Worm (Caenorhabditis elegans) whole organism, L4 larva: ENCODE data around the gene nhr-154.

Experiments used
- D1046.2 ChIP-seq: fragments of 200-800 bp; sonication (Bioruptor generic); IDR thresholded peaks from 2 replicates; pipeline ENCODE4 v1.3.6; 2022; ENCODE audit warnings: missing genetic modification characterization, missing compliant biosample characterization
- F37D6.2 ChIP-seq: sonication (generic microtip); optimal IDR thresholded peaks from 2 replicates; lab custom pipeline; 2016; ENCODE audit warnings: mild to moderate bottlenecking, missing genetic modification characterization, missing compliant biosample characterization
- F44E2.7 ChIP-seq: fragments of 200-800 bp; sonication (Bioruptor generic); IDR thresholded peaks from 2 replicates; pipeline ENCODE4 v2.1.2; 2022; ENCODE audit warnings: missing genetic modification characterization, missing compliant biosample characterization
- Y5F2A.4 ChIP-seq: fragments of 200-800 bp; sonication (Bioruptor generic); optimal IDR thresholded peaks from 2 replicates; lab custom pipeline; 2018; ENCODE audit warnings: mild to moderate bottlenecking, missing genetic modification characterization, missing compliant biosample characterization
- Y75B8A.6 ChIP-seq: fragments of 200-800 bp; sonication (Bioruptor generic); IDR thresholded peaks from 2 replicates; pipeline ENCODE4 v1.3.6; 2022; ENCODE audit warnings: missing genetic modification reagents, missing genetic modification characterization, missing compliant biosample characterization
- ceh-28 ChIP-seq: fragments of 150-350 bp; optimal IDR thresholded peaks from 2 replicates; lab custom pipeline; 2014; ENCODE audit warnings: missing biosample characterization, missing genetic modification reagents, missing genetic modification characterization
- ceh-62 ChIP-seq: sonication (generic microtip); optimal IDR thresholded peaks from 2 replicates; lab custom pipeline; 2017; ENCODE audit warnings: missing biosample characterization, missing genetic modification characterization
- ceh-82 ChIP-seq: sonication (generic microtip); optimal IDR thresholded peaks from 2 replicates; lab custom pipeline; 2017; ENCODE audit warnings: missing biosample characterization, missing genetic modification characterization
- ces-1 ChIP-seq: fragments of 150-350 bp; sonication (generic microtip); optimal IDR thresholded peaks from 4 replicates; lab custom pipeline; 2014; ENCODE audit warnings: missing biosample characterization, missing genetic modification reagents, missing genetic modification characterization
- cey-2 ChIP-seq: sonication (generic microtip); optimal IDR thresholded peaks from 3 replicates; lab custom pipeline; 2017; ENCODE audit warnings: missing genetic modification characterization, mild to moderate bottlenecking, missing compliant biosample characterization, antibody characterized with exemption, borderline replicate concordance; ENCODE audit not compliant: insufficient read depth
- ctbp-1 ChIP-seq: fragments of 200-800 bp; sonication (Bioruptor generic); IDR thresholded peaks from 2 replicates; pipeline ENCODE4 v1.3.6; 2022; ENCODE audit warnings: missing genetic modification reagents, missing genetic modification characterization, missing compliant biosample characterization
- daf-16 ChIP-seq, 3 experiments: sonication (generic microtip); optimal IDR thresholded peaks; 2 replicates each; lab custom pipeline; 2016 to 2017; ENCODE audit warnings: missing genetic modification characterization in 3 of 3, missing genetic modification reagents in 3 of 3, mild to moderate bottlenecking in 2 of 3, missing compliant biosample characterization in 2 of 3, missing biosample characterization in 1 of 3, moderate library complexity in 1 of 3
- daf-19 ChIP-seq: fragments of 200-800 bp; sonication (Bioruptor generic); conservative IDR thresholded peaks from 2 replicates; pipeline ENCODE4 v1.3.6; 2022; ENCODE audit warnings: missing genetic modification characterization, missing compliant biosample characterization
- daf-8 ChIP-seq: fragments of 200-800 bp; sonication (Bioruptor generic); IDR thresholded peaks from 2 replicates; pipeline ENCODE4 v1.3.6; 2022; ENCODE audit warnings: missing genetic modification characterization, missing compliant biosample characterization
- dmd-6 ChIP-seq: fragments of 200-800 bp; sonication (Bioruptor generic); IDR thresholded peaks from 2 replicates; pipeline ENCODE4 v1.3.6; 2022; ENCODE audit warnings: missing genetic modification reagents, missing genetic modification characterization, missing compliant biosample characterization
- dmd-8 ChIP-seq: fragments of 200-800 bp; sonication (Bioruptor generic); IDR thresholded peaks from 2 replicates; pipeline ENCODE4 v1.3.6; 2022; ENCODE audit warnings: missing genetic modification characterization, missing compliant biosample characterization
- dmd-9 ChIP-seq: fragments of 200-800 bp; sonication (Bioruptor generic); IDR thresholded peaks from 2 replicates; pipeline ENCODE4 v1.3.6; 2022; ENCODE audit warnings: missing genetic modification reagents, missing genetic modification characterization, missing compliant biosample characterization
- duxl-1 ChIP-seq: sonication (generic microtip); optimal IDR thresholded peaks from 2 replicates; lab custom pipeline; 2016; ENCODE audit warnings: mild to moderate bottlenecking, missing genetic modification characterization, moderate library complexity, missing compliant biosample characterization; ENCODE audit not compliant: poor library complexity
- dve-1 ChIP-seq: sonication (generic microtip); optimal IDR thresholded peaks from 2 replicates; lab custom pipeline; 2017; ENCODE audit warnings: antibody characterized with exemption, mild to moderate bottlenecking, missing genetic modification characterization, missing compliant biosample characterization; ENCODE audit not compliant: insufficient read depth
- egl-43 ChIP-seq: fragments of 200-800 bp; sonication (Bioruptor generic); IDR thresholded peaks from 2 replicates; pipeline ENCODE4 v1.3.6; 2022; ENCODE audit warnings: missing genetic modification reagents, missing genetic modification characterization, missing compliant biosample characterization
- gei-8 ChIP-seq: fragments of 200-800 bp; sonication (Bioruptor generic); optimal IDR thresholded peaks from 2 replicates; lab custom pipeline; 2018; ENCODE audit warnings: mild to moderate bottlenecking, missing genetic modification characterization, missing compliant biosample characterization
- hif-1 ChIP-seq, 2 experiments: sonication (generic microtip); optimal IDR thresholded peaks; 2 replicates each; lab custom pipeline; 2016 to 2017; ENCODE audit warnings: missing compliant biosample characterization in 2 of 2, missing genetic modification characterization in 2 of 2, missing genetic modification reagents in 2 of 2, missing genotype in 2 of 2, mild to moderate bottlenecking in 1 of 2
- hlh-30 ChIP-seq: sonication (generic microtip); optimal IDR thresholded peaks from 2 replicates; lab custom pipeline; 2017; ENCODE audit warnings: antibody characterized with exemption, mild to moderate bottlenecking, missing genetic modification characterization, missing compliant biosample characterization; ENCODE audit not compliant: insufficient read depth
- hmg-1.1 ChIP-seq: fragments of 200-800 bp; sonication (Bioruptor generic); IDR thresholded peaks from 2 replicates; pipeline ENCODE4 v1.3.6; 2022; ENCODE audit warnings: missing genetic modification reagents, missing genetic modification characterization, missing compliant biosample characterization
- lim-7 ChIP-seq: fragments of 200-800 bp; sonication (Bioruptor generic); IDR thresholded peaks from 2 replicates; pipeline ENCODE4 v1.3.6; 2022; ENCODE audit warnings: missing genetic modification characterization, missing compliant biosample characterization
- lsy-2 ChIP-seq, 2 experiments: fragments of 150-350 bp in 1 of 2; sonication (generic microtip) in 1 of 2; optimal IDR thresholded peaks; 2 replicates each; lab custom pipeline; 2014 to 2017; ENCODE audit warnings: missing biosample characterization in 2 of 2, missing genetic modification characterization in 2 of 2
- mdl-1 ChIP-seq, 2 experiments: fragments of 150-350 bp in 1 of 2; sonication (generic microtip) in 1 of 2; optimal IDR thresholded peaks; 2 replicates each; lab custom pipeline; 2014 to 2017; ENCODE audit warnings: missing biosample characterization in 2 of 2, missing genetic modification characterization in 2 of 2
- mep-1 ChIP-seq: fragments of 150-350 bp; sonication (generic microtip); optimal IDR thresholded peaks from 3 replicates; lab custom pipeline; 2014; ENCODE audit warnings: missing biosample characterization, missing genetic modification characterization
- mes-2 ChIP-seq: sonication (generic microtip); optimal IDR thresholded peaks from 2 replicates; lab custom pipeline; 2016; ENCODE audit warnings: missing genotype, mild to moderate bottlenecking, missing genetic modification characterization, missing compliant biosample characterization; ENCODE audit not compliant: poor library complexity, severe bottlenecking
- mxl-2 ChIP-seq: fragments of 200-800 bp; sonication (Bioruptor generic); conservative IDR thresholded peaks from 2 replicates; pipeline ENCODE4 v1.3.6; 2022; ENCODE audit warnings: missing genetic modification reagents, missing genetic modification characterization, missing compliant biosample characterization
- mxl-3 ChIP-seq: fragments of 200-800 bp; sonication (Bioruptor generic); optimal IDR thresholded peaks from 2 replicates; lab custom pipeline; 2018; ENCODE audit warnings: mild to moderate bottlenecking, missing genetic modification characterization, missing compliant biosample characterization
- nhr-10 ChIP-seq: fragments of 150-350 bp; optimal IDR thresholded peaks from 2 replicates; lab custom pipeline; 2014; ENCODE audit warnings: missing biosample characterization, missing genetic modification characterization
- nhr-102 ChIP-seq: sonication (generic microtip); optimal IDR thresholded peaks from 2 replicates; lab custom pipeline; 2016; ENCODE audit warnings: mild to moderate bottlenecking, missing genetic modification characterization, moderate library complexity, missing compliant biosample characterization
- nhr-237 ChIP-seq: sonication (generic microtip); optimal IDR thresholded peaks from 2 replicates; lab custom pipeline; 2017; ENCODE audit warnings: missing biosample characterization, missing genetic modification characterization
- nhr-25 ChIP-seq: sonication (generic microtip); optimal IDR thresholded peaks from 2 replicates; lab custom pipeline; 2017; ENCODE audit warnings: missing genetic modification characterization, mild to moderate bottlenecking, missing compliant biosample characterization, antibody characterized with exemption, moderate library complexity, borderline replicate concordance; ENCODE audit not compliant: insufficient read depth
- nhr-28 ChIP-seq: fragments of 150-350 bp; optimal IDR thresholded peaks from 2 replicates; lab custom pipeline; 2014; ENCODE audit warnings: missing biosample characterization, missing genetic modification characterization
- nhr-42 ChIP-seq: fragments of 200-800 bp; sonication (Bioruptor generic); IDR thresholded peaks from 2 replicates; pipeline ENCODE4 v1.3.6; 2022; ENCODE audit warnings: missing genetic modification characterization, missing compliant biosample characterization
- nhr-77 ChIP-seq: fragments of 150-350 bp; optimal IDR thresholded peaks from 2 replicates; lab custom pipeline; 2014; ENCODE audit warnings: missing biosample characterization, missing genetic modification characterization
- pha-4 ChIP-seq, 2 experiments: fragments of 150-350 bp in 1 of 2; fragments of 200-800 bp in 1 of 2; sonication (Bioruptor generic) in 1 of 2; IDR thresholded peaks in 1 of 2; optimal IDR thresholded peaks in 1 of 2; 2 replicates each; pipeline versions ENCODE4 v1.3.6 to Lab custom; 2014 to 2022; ENCODE audit warnings: missing genetic modification characterization in 2 of 2, missing genetic modification reagents in 2 of 2, missing biosample characterization in 1 of 2, missing compliant biosample characterization in 1 of 2
- snpc-4 ChIP-seq: fragments of 150-350 bp; optimal IDR thresholded peaks from 2 replicates; lab custom pipeline; 2014; ENCODE audit warnings: missing biosample characterization, missing genetic modification characterization
- spr-1 ChIP-seq: sonication (generic microtip); optimal IDR thresholded peaks from 2 replicates; lab custom pipeline; 2016; ENCODE audit warnings: mild to moderate bottlenecking, missing genetic modification characterization, missing compliant biosample characterization
- tra-1 ChIP-seq: fragments of 200-800 bp; sonication (Bioruptor generic); IDR thresholded peaks from 2 replicates; pipeline ENCODE4 v1.3.6; 2022; ENCODE audit warnings: missing genetic modification reagents, missing genetic modification characterization, missing compliant biosample characterization
- vab-7 ChIP-seq: fragments of 200-800 bp; sonication (Bioruptor generic); IDR thresholded peaks from 2 replicates; pipeline ENCODE4 v1.3.6; 2022; ENCODE audit warnings: missing genetic modification reagents, missing genetic modification characterization, missing compliant biosample characterization
- zfp-2 ChIP-seq: sonication (generic microtip); optimal IDR thresholded peaks from 2 replicates; lab custom pipeline; 2016; ENCODE audit warnings: mild to moderate bottlenecking, missing genetic modification characterization, missing compliant biosample characterization
- zip-11 ChIP-seq: fragments of 200-800 bp; sonication (Bioruptor generic); IDR thresholded peaks from 2 replicates; pipeline ENCODE4 v1.3.6; 2022; ENCODE audit warnings: missing genetic modification characterization, missing compliant biosample characterization
- zip-2 ChIP-seq: fragments of 150-350 bp; optimal IDR thresholded peaks from 2 replicates; lab custom pipeline; 2014; ENCODE audit warnings: missing biosample characterization, missing genetic modification characterization

The nhr-154 gene

DNA sequence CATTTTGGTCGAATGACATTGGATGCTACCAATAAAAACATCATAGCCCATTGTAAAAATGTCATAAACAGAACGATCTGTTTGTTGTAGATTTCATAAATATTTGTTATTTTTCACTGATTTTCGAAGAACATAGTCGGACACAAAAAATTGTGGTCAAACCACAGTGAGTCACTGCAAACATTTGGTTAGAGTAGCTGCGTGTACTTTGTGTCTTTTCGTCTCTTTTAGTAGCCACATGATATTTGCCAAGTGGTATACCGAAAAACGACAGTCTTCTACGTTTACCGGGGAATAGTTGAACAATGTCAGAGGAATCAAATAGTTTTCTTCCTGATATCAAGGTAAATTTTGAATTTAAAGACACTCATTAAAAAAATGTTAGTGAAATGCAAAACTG, 9.3 kb upstream of the nhr-154 start, which contains the start of gene nhr-206 (continued):
- TF ChIP-seq nhr-77 (tag; lab: Kevin White, UChicago) (peak; percentile 42), nhr-10 (tag; lab: Kevin White, UChicago) (no peak), gei-8 (no peak), mes-2 (tag; lab: Kevin White, UChicago) (no peak), egl-43 (GFP tag; lab: Robert Waterston, UW) (no peak), hmg-1.1 (no peak), lim-7 (no peak), dmd-8 (GFP tag; lab: Robert Waterston, UW) (no peak), mxl-2 (GFP tag; lab: Robert Waterston, UW) (no peak), zip-2 (tag; lab: Kevin White, UChicago) (no peak), pha-4 (GFP tag; IDR thresholded peaks at IDR 0.05; lab: Robert Waterston, UW) (no peak), pha-4 (tag; optimal IDR thresholded peaks at IDR 0.05; lab: Kevin White, UChicago) (no peak), Y5F2A.4 (GFP tag; lab: Kevin White, UChicago) (no peak), lsy-2 (tag; optimal IDR thresholded peaks at IDR 0.05; lab: Kevin White, UChicago) (no peak), spr-1 (tag; lab: Kevin White, UChicago) (no peak), hif-1 (tag; optimal IDR thresholded peaks at IDR 0.05; lab: Kevin White, UChicago) (no peak), duxl-1 (tag; lab: Kevin White, UChicago) (no peak), snpc-4 (tag; lab: Kevin White, UChicago) (no peak), nhr-42 (GFP tag; lab: Robert Waterston, UW) (no peak), zfp-2 (tag; lab: Kevin White, UChicago) (no peak), nhr-237 (no peak), F37D6.2 (tag; lab: Kevin White, UChicago) (no peak), Y75B8A.6 (GFP tag; lab: Robert Waterston, UW) (no peak), daf-8 (GFP tag; lab: Robert Waterston, UW) (no peak), ceh-28 (tag; lab: Kevin White, UChicago) (no peak), mxl-3 (GFP tag; lab: Kevin White, UChicago) (peak; percentile 11), ces-1 (GFP tag; lab: Kevin White, UChicago) (no peak), dmd-9 (no peak), vab-7 (no peak), dve-1 (peak; percentile 51), daf-19 (GFP tag; lab: Robert Waterston, UW) (no peak), zip-11 (GFP tag; lab: Robert Waterston, UW) (no peak), mdl-1 (tag; optimal IDR thresholded peaks at IDR 0.05; lab: Kevin White, UChicago) (peak in 1 of 2 experiments; percentile 61), ctbp-1 (no peak), nhr-25 (tag; lab: Kevin White, UChicago) (no peak), ceh-82 (no peak), mep-1 (peak; percentile 44), F44E2.7 (no peak)
- TF ChIP-seq, all 104 proteins: peak for 14

DNA sequence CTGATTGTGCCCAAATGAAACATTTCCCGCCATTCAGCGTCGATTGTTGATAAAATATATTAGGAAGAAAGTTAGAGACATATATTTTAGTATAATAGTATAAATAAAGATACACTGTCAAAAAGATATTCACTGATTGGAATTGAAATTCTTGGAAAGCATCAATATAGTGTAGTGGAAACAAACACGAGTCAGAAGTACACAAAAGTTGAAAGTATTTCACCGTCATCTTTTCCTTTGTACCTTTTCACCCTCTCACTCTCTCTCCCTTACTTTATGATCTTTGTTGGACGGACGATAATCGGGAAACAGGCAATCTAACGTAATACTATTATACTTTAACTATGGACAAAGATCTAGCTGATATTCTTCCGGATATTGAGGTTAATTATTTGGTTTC, 7.1 kb upstream of the nhr-154 start, which contains the start of gene nhr-208:
Gene nhr-208, plus strand, starts transcription at position 288 of the 400 bp plus-strand sequence.
- TF ChIP-seq cey-2 (tag; lab: Kevin White, UChicago) (no peak), nhr-25 (tag; lab: Kevin White, UChicago) (no peak), nhr-102 (tag; lab: Kevin White, UChicago) (peak; percentile 5), hlh-30 (tag; lab: Kevin White, UChicago) (peak; percentile 13), daf-16 (GFP tag; optimal IDR thresholded peaks at IDR 0.05; lab: Kevin White, UChicago) (no peak), daf-16 (tag; optimal IDR thresholded peaks at IDR 0.05; lab: Kevin White, UChicago) (peak; percentile 56), nhr-28 (peak; percentile 62), dmd-6 (0 out of 2 replicates have a peak, but pooled peaks have one; percentile 18), dve-1 (peak; percentile 15), tra-1 (no peak), ceh-62 (tag; lab: Kevin White, UChicago) (no peak), ceh-82 (no peak), D1046.2 (GFP tag; lab: Robert Waterston, UW) (no peak)
